Worm (Caenorhabditis elegans) whole organism, late embryonic: ENCODE measurements around the gene F28E10.4.

ENCODE experiments used
- C08G9.2 ChIP-seq: sonication (generic microtip); optimal IDR thresholded peaks from 2 replicates; lab custom pipeline; 2016; ENCODE audit warnings: mild to moderate bottlenecking, missing genetic modification characterization, moderate library complexity, missing compliant biosample characterization
- K02D7.2 ChIP-seq: sonication (generic microtip); optimal IDR thresholded peaks from 2 replicates; lab custom pipeline; 2017; ENCODE audit warnings: mild to moderate bottlenecking, missing genetic modification characterization, missing compliant biosample characterization
- K09A11.1 ChIP-seq: sonication (generic microtip); optimal IDR thresholded peaks from 2 replicates; lab custom pipeline; 2017; ENCODE audit warnings: antibody characterized with exemption, mild to moderate bottlenecking, missing genetic modification characterization, missing compliant biosample characterization; ENCODE audit not compliant: insufficient read depth
- Y22D7AL.16 ChIP-seq: sonication (generic microtip); optimal IDR thresholded peaks from 2 replicates; lab custom pipeline; 2016; ENCODE audit warnings: missing genetic modification characterization, missing compliant biosample characterization
- ceh-14 ChIP-seq: sonication (generic microtip); optimal IDR thresholded peaks from 2 replicates; lab custom pipeline; 2016; ENCODE audit warnings: missing genotype, missing genetic modification characterization, missing compliant biosample characterization
- ceh-18 ChIP-seq: sonication (generic microtip); optimal IDR thresholded peaks from 2 replicates; lab custom pipeline; 2016; ENCODE audit warnings: missing genetic modification characterization, missing compliant biosample characterization
- ceh-19 ChIP-seq: fragments of 200-800 bp; sonication (Bioruptor generic); optimal IDR thresholded peaks from 2 replicates; lab custom pipeline; 2018; ENCODE audit warnings: mild to moderate bottlenecking, missing genetic modification characterization, missing compliant biosample characterization
- ceh-2 ChIP-seq: sonication (generic microtip); optimal IDR thresholded peaks from 2 replicates; lab custom pipeline; 2016; ENCODE audit warnings: missing genotype, missing genetic modification characterization, missing compliant biosample characterization
- ceh-22 ChIP-seq: sonication (generic microtip); optimal IDR thresholded peaks from 2 replicates; lab custom pipeline; 2017; ENCODE audit warnings: missing biosample characterization, missing genetic modification characterization
- ceh-24 ChIP-seq: sonication (generic microtip); optimal IDR thresholded peaks from 2 replicates; lab custom pipeline; 2016; ENCODE audit warnings: mild to moderate bottlenecking, missing genetic modification characterization, missing compliant biosample characterization
- ceh-31 ChIP-seq: sonication (generic microtip); optimal IDR thresholded peaks from 2 replicates; lab custom pipeline; 2016; ENCODE audit warnings: missing genetic modification characterization, missing compliant biosample characterization
- ceh-48 ChIP-seq: sonication (generic microtip); optimal IDR thresholded peaks from 2 replicates; lab custom pipeline; 2016; ENCODE audit warnings: missing genetic modification characterization, inconsistent platforms, missing compliant biosample characterization
- ceh-6 ChIP-seq: fragments of 200-800 bp; sonication (Bioruptor generic); optimal IDR thresholded peaks from 2 replicates; lab custom pipeline; 2018; ENCODE audit warnings: mild to moderate bottlenecking, missing genetic modification characterization, missing compliant biosample characterization
- ceh-9 ChIP-seq: sonication (generic microtip); optimal IDR thresholded peaks from 2 replicates; lab custom pipeline; 2016; ENCODE audit warnings: mild to moderate bottlenecking, missing genetic modification characterization, inconsistent platforms, missing compliant biosample characterization
- elt-4 ChIP-seq: sonication (generic microtip); optimal IDR thresholded peaks from 2 replicates; lab custom pipeline; 2016; ENCODE audit warnings: missing genetic modification characterization, missing compliant biosample characterization
- fax-1 ChIP-seq: sonication (generic microtip); optimal IDR thresholded peaks from 2 replicates; lab custom pipeline; 2016; ENCODE audit warnings: missing genotype, missing genetic modification characterization, missing compliant biosample characterization
- fkh-6 ChIP-seq: sonication (generic microtip); optimal IDR thresholded peaks from 2 replicates; lab custom pipeline; 2016; ENCODE audit warnings: missing genetic modification characterization, missing compliant biosample characterization
- hlh-15 ChIP-seq: sonication (generic microtip); optimal IDR thresholded peaks from 2 replicates; lab custom pipeline; 2016; ENCODE audit warnings: missing genetic modification characterization, missing compliant biosample characterization
- hlh-30 ChIP-seq: sonication (generic microtip); optimal IDR thresholded peaks from 2 replicates; lab custom pipeline; 2017; ENCODE audit warnings: antibody characterized with exemption, missing genetic modification characterization, missing compliant biosample characterization; ENCODE audit not compliant: insufficient read depth
- hlh-6 ChIP-seq: sonication (generic microtip); optimal IDR thresholded peaks from 2 replicates; lab custom pipeline; 2016; ENCODE audit warnings: missing genotype, missing genetic modification characterization, missing compliant biosample characterization
- lin-11 ChIP-seq: fragments of 200-800 bp; sonication (Bioruptor generic); optimal IDR thresholded peaks from 2 replicates; lab custom pipeline; 2018; ENCODE audit warnings: mild to moderate bottlenecking, missing genetic modification characterization, missing compliant biosample characterization
- madf-2 ChIP-seq: sonication (generic microtip); optimal IDR thresholded peaks from 2 replicates; lab custom pipeline; 2017; ENCODE audit warnings: missing genetic modification characterization, missing compliant biosample characterization
- nfya-1 ChIP-seq: sonication (generic microtip); optimal IDR thresholded peaks from 2 replicates; lab custom pipeline; 2017; ENCODE audit warnings: missing genetic modification characterization, mild to moderate bottlenecking, missing compliant biosample characterization, antibody characterized with exemption, moderate library complexity
- nhr-11 ChIP-seq: fragments of 150-350 bp; optimal IDR thresholded peaks from 2 replicates; lab custom pipeline; 2014; ENCODE audit warnings: missing biosample characterization, missing genetic modification characterization
- npax-4 ChIP-seq: sonication (generic microtip); optimal IDR thresholded peaks from 2 replicates; lab custom pipeline; 2016; ENCODE audit warnings: missing genetic modification characterization, missing compliant biosample characterization
- pag-3 ChIP-seq: sonication (generic microtip); optimal IDR thresholded peaks from 2 replicates; lab custom pipeline; 2016; ENCODE audit warnings: missing compliant biosample characterization, missing genetic modification characterization, borderline replicate concordance
- pat-9 ChIP-seq: fragments of 200-800 bp; sonication (Bioruptor generic); optimal IDR thresholded peaks from 2 replicates; lab custom pipeline; 2018; ENCODE audit warnings: mild to moderate bottlenecking, missing genetic modification characterization, moderate library complexity, missing compliant biosample characterization
- pha-4 ChIP-seq: fragments of 150-350 bp; optimal IDR thresholded peaks from 2 replicates; lab custom pipeline; 2018; ENCODE audit warnings: missing biosample characterization, missing genetic modification reagents, missing genetic modification characterization
- syd-9 ChIP-seq: sonication (generic microtip); optimal IDR thresholded peaks from 2 replicates; lab custom pipeline; 2016; ENCODE audit warnings: mild to moderate bottlenecking, missing genetic modification characterization, moderate library complexity, missing compliant biosample characterization
- tbx-2 ChIP-seq: sonication (generic microtip); optimal IDR thresholded peaks from 2 replicates; lab custom pipeline; 2016; ENCODE audit warnings: missing genetic modification characterization, missing compliant biosample characterization
- unc-3 ChIP-seq, 2 experiments: fragments of 200-800 bp in 1 of 2; sonication (Bioruptor generic) in 1 of 2; sonication (generic microtip) in 1 of 2; conservative IDR thresholded peaks in 1 of 2; optimal IDR thresholded peaks in 1 of 2; 2 replicates each; pipeline versions ENCODE4 v1.3.6 to Lab custom; 2016 to 2022; ENCODE audit warnings: missing compliant biosample characterization in 2 of 2, missing genetic modification characterization in 2 of 2, missing genetic modification reagents in 1 of 2
- unc-42 ChIP-seq: sonication (generic microtip); optimal IDR thresholded peaks from 2 replicates; lab custom pipeline; 2016; ENCODE audit warnings: missing genotype, missing genetic modification characterization, missing compliant biosample characterization

F28E10.4 gene

DNA sequence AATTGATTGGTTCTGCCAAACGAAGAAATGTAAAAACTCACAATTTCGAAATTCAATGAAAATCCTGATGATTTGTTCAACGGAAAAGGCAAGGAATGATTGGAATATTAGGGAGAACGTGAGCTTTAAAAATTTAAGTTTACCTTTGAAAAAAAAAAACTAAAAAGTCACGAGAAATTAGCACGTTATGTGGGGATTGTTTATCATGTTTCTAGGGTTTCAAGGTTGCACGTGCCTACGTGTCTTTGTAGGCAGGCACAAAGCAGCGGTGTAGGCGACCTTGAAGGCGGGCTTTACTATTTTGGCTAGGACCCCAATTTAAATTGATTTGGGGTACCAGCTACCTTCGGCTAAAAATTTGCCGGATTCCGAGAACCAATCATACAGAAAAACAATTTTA is at the start of gene F28E10.4:
F28E10.4 (minus strand) TSS at position 101 of the 400 bp plus-strand sequence.
- TF ChIP-seq ceh-9 (no peak), pag-3 (tag; lab: Kevin White, UChicago) (no peak), unc-3 (GFP tag; conservative IDR thresholded peaks at IDR 0.05; lab: Robert Waterston, UW) (no peak), unc-3 (tag; optimal IDR thresholded peaks at IDR 0.05; lab: Kevin White, UChicago) (no peak), pha-4 (no peak), npax-4 (tag; lab: Kevin White, UChicago) (no peak), fax-1 (tag; lab: Kevin White, UChicago) (no peak), pat-9 (tag; lab: Kevin White, UChicago) (no peak), lin-11 (tag; lab: Kevin White, UChicago) (no peak), ceh-18 (tag; lab: Kevin White, UChicago) (no peak), nfya-1 (no peak), K02D7.2 (tag; lab: Kevin White, UChicago) (no peak), K09A11.1 (tag; lab: Kevin White, UChicago) (no peak), elt-4 (tag; lab: Kevin White, UChicago) (no peak), hlh-6 (tag; lab: Kevin White, UChicago) (no peak), ceh-31 (no peak), hlh-15 (tag; lab: Kevin White, UChicago) (no peak), ceh-48 (tag; lab: Kevin White, UChicago) (no peak), ceh-22 (tag; lab: Kevin White, UChicago) (no peak)

DNA sequence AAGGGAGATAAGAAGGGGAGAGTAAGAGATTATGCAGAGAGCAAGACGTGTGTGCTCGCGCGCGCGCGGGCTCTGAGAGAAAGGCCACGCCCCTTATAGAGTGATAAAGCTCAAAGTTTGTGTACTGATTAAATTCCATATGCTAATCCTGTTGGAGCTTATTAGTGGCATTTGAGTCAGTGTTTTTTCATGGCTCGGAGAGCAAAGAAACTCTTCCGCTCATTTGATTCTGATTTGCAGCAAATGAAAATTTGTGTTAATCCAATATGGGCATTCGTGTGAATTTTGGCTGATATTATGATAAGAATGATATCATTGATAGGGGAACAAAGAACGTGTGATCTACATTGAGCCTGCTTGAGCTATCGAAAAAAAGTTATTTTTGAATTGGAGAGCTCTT is 46.3 kb upstream of the F28E10.4 start:
- TF ChIP-seq ceh-14 (tag; lab: Kevin White, UChicago) (peak; percentile 3), ceh-31 (no peak)

DNA sequence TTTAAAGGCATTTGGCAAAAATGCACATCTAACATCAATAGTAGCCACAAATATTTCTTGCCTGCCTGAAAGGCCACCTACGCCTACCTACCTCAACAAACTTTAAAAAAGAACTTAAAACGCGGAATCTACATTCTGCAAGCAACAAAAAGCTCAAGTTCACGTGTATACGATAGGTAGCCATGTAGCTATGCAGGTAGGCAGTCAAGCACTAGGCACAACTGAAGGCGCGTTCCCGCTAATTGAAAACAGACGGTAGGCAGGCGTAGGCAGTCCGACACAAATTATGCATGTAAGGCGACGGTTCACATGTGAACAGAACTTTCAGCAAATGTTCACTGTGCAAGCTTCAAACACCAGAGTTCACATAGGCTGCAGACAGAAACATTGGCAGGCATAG is 45.4 kb upstream of the F28E10.4 start:
- no peak for TF ChIP-seq hlh-15 (tag; lab: Kevin White, UChicago)
- no peak for TF ChIP-seq ceh-31
- TF ChIP-seq ceh-18 (tag; lab: Kevin White, UChicago): no peak
- no peak for TF ChIP-seq fkh-6 (tag; lab: Kevin White, UChicago)
- no peak for TF ChIP-seq fax-1 (tag; lab: Kevin White, UChicago)
- no peak for TF ChIP-seq ceh-19
- no peak for TF ChIP-seq unc-42 (tag; lab: Kevin White, UChicago)

DNA sequence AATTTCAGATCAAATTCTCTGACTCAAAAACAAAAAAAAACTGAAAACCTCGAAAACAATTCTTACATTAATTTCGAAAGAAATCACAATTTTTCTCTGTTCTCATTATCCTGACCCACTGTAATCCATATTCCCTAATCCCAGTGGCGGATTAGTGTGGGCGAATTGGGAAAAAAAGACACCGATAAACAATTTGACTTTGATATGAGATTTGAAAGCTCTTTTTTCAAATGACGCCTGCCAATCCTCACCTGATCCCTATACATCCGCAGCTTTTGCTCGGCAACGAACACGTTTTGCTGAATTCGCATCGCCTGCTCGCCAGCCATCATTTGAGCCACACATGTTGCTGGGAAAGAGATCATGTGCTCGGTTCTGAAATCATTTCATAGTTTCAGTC is 44.5 kb upstream of the F28E10.4 start:
- TF ChIP-seq ceh-2 (tag; lab: Kevin White, UChicago): no peak
- no peak for TF ChIP-seq ceh-9

DNA sequence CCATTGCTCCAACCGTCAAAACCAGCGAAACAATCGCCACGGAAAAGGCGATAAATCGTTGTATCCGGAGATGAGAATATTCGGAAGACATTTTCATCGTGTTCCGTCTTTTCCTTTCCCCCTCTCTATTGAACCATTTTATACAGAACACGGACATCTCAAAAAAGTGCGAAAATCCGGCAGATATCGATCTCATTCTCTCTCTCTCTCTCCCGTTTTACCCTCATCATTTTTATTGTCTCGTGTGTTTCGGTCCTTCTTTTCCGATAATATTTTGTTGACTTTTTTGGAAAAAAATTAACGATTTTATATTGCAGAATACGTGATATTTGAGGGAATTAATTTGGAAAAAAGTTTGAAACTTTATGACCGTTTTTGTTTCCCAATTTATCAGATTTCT is 42.3 kb upstream of the F28E10.4 start, which contains the start of gene col-110:
col-110 (minus strand) TSS at position 101 of the 400 bp plus-strand sequence.
- no peak for TF ChIP-seq Y22D7AL.16 (tag; lab: Kevin White, UChicago)
- TF ChIP-seq ceh-24: no peak
- TF ChIP-seq ceh-6 (GFP tag; lab: Kevin White, UChicago): no peak
- TF ChIP-seq ceh-18 (tag; lab: Kevin White, UChicago): no peak
- TF ChIP-seq hlh-15 (tag; lab: Kevin White, UChicago): no peak
- TF ChIP-seq ceh-22 (tag; lab: Kevin White, UChicago): no peak
- no peak for TF ChIP-seq C08G9.2
- no peak for TF ChIP-seq hlh-30 (tag; lab: Kevin White, UChicago)
- no peak for TF ChIP-seq madf-2
- no peak for TF ChIP-seq nhr-11 (tag; lab: Kevin White, UChicago)
- no peak for TF ChIP-seq unc-42 (tag; lab: Kevin White, UChicago)
- no peak for TF ChIP-seq tbx-2 (tag; lab: Kevin White, UChicago)
- no peak for TF ChIP-seq elt-4 (tag; lab: Kevin White, UChicago)

- TF ChIP-seq syd-9 (tag; lab: Kevin White, UChicago): no peak
- peak; percentile 70 for TF ChIP-seq elt-4 (tag; lab: Kevin White, UChicago)
- no peak for TF ChIP-seq unc-42 (tag; lab: Kevin White, UChicago)
- TF ChIP-seq, all 69 proteins: peak for 1
These were observed 41.4 kb upstream of the F28E10.4 start for ce11 chrIV:4608661-4609060.
